Worm (Caenorhabditis elegans): Measurements from ENCODE around the gene nhr-32.

ce11 chrX:13251914-13252434 is at the start of gene nhr-32:
- TF ChIP-seq nhr-237 (tag; optimal IDR thresholded peaks at IDR 0.05), result no peak
- TF ChIP-seq aly-2 (tag; optimal IDR thresholded peaks at IDR 0.05), result no peak
- no peak for TF ChIP-seq nhr-11 (tag; optimal IDR thresholded peaks at IDR 0.05)
- TF ChIP-seq ztf-11 (tag; optimal IDR thresholded peaks at IDR 0.05), result no peak
- TF ChIP-seq lin-39 (tag; optimal IDR thresholded peaks at IDR 0.05), result no peak
- TF ChIP-seq unc-62 (GFP tag; optimal IDR thresholded peaks at IDR 0.05), result no peak
- no peak for TF ChIP-seq ama-1 (optimal IDR thresholded peaks at IDR 0.05)
- TF ChIP-seq elt-1 (tag; optimal IDR thresholded peaks at IDR 0.05), result no peak
- TF ChIP-seq nhr-12 (tag; optimal IDR thresholded peaks at IDR 0.05), result no peak
- no peak for TF ChIP-seq unc-55 (GFP tag; optimal IDR thresholded peaks at IDR 0.05)
